Worm (Caenorhabditis elegans): Measurements from ENCODE around the gene C24H10.2.

The C24H10.2 gene

DNA sequence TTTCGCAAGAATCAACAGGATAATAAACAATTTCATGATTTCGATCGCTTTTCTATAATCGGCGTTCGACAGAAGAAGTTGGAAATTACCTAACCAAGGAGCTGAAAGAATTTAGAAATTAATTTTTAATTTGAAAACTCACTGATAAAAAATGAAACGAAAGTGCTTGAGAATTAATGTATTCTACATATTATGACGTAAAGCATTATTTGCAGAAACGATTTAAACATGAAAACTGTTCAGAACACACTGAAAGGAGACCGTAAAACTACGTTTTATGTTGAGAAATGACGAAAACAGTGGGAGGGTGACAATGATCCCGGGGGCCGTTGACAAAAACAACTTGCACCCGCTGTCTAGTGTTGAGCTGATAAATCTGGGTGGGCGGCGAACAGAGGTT lies 26.7 kb upstream of the C24H10.2 start, which contains the start of gene ZC449.5:
Gene ZC449.5 (minus strand): TSS at position 101 of the 400 bp plus-strand sequence.
- TF ChIP-seq eor-1 (tag; optimal IDR thresholded peaks at IDR 0.05) (no peak), elt-2 (tag; optimal IDR thresholded peaks at IDR 0.05) (peak; percentile 23)

ce11 chrX:5038812-5039211 lies 25.6 kb upstream of the C24H10.2 start:
- TF ChIP-seq jun-1 (tag; optimal IDR thresholded peaks at IDR 0.05) (no peak), pqm-1 (tag; optimal IDR thresholded peaks at IDR 0.05) (no peak), egl-27 (tag; optimal IDR thresholded peaks at IDR 0.05) (no peak), egl-5 (tag; optimal IDR thresholded peaks at IDR 0.05) (no peak), fos-1 (tag; optimal IDR thresholded peaks at IDR 0.05) (no peak), elt-1 (tag; optimal IDR thresholded peaks at IDR 0.05) (no peak)

ce11 chrX:5040038-5040437 lies 24.4 kb upstream of the C24H10.2 start:
- TF ChIP-seq ceh-28 (tag; optimal IDR thresholded peaks at IDR 0.05) (no peak), unc-39 (tag; optimal IDR thresholded peaks at IDR 0.05) (no peak), pqm-1 (tag; optimal IDR thresholded peaks at IDR 0.05) (no peak), nfya-1 (tag; optimal IDR thresholded peaks at IDR 0.05; ENCODE audit: insufficient read depth) (no peak), egl-27 (tag; optimal IDR thresholded peaks at IDR 0.05) (no peak), mml-1 (tag; optimal IDR thresholded peaks at IDR 0.05) (no peak), nhr-76 (tag; optimal IDR thresholded peaks at IDR 0.05) (no peak), nhr-43 (tag; optimal IDR thresholded peaks at IDR 0.05; ENCODE audit: poor library complexity, severe bottlenecking) (no peak), unc-62 (GFP tag; optimal IDR thresholded peaks at IDR 0.05) (no peak), ama-1 (optimal IDR thresholded peaks at IDR 0.05) (no peak), lsy-12 (tag; optimal IDR thresholded peaks at IDR 0.05) (no peak)

- TF ChIP-seq nhr-23 (tag; optimal IDR thresholded peaks at IDR 0.05) (peak; percentile 45), ceh-9 (tag; optimal IDR thresholded peaks at IDR 0.05) (no peak)
These were observed 20.5 kb upstream of the C24H10.2 start, which contains the start of gene Y64H9A.2 for ce11 chrX:5043887-5044286. TSS of gene Y64H9A.2 (plus strand) at chrX:5043976.

ce11 chrX:5056199-5056598 lies 8.2 kb upstream of the C24H10.2 start:
- TF ChIP-seq nhr-43 (tag; optimal IDR thresholded peaks at IDR 0.05; ENCODE audit: poor library complexity, severe bottlenecking), result peak; percentile 28

ce11 chrX:5059163-5059562 lies 5.2 kb upstream of the C24H10.2 start, which contains the start of gene C24H10.4:
TSS of gene C24H10.4 (minus strand) at chrX:5059263.
- TF ChIP-seq fkh-10 (GFP tag; optimal IDR thresholded peaks at IDR 0.05) (no peak), sea-2 (GFP tag; optimal IDR thresholded peaks at IDR 0.05) (no peak), fos-1 (tag; optimal IDR thresholded peaks at IDR 0.05) (no peak), elt-1 (tag; optimal IDR thresholded peaks at IDR 0.05) (no peak), skn-1 (tag; optimal IDR thresholded peaks at IDR 0.05) (no peak), ama-1 (optimal IDR thresholded peaks at IDR 0.05) (no peak), ZK546.5 (tag; optimal IDR thresholded peaks at IDR 0.05) (no peak), unc-62 (GFP tag; optimal IDR thresholded peaks at IDR 0.05) (no peak), nhr-77 (tag; optimal IDR thresholded peaks at IDR 0.05) (no peak), lsy-12 (tag; optimal IDR thresholded peaks at IDR 0.05) (no peak), pqm-1 (tag; optimal IDR thresholded peaks at IDR 0.05) (no peak), aly-2 (tag; optimal IDR thresholded peaks at IDR 0.05) (no peak), daf-12 (tag; optimal IDR thresholded peaks at IDR 0.05) (no peak), nhr-28 (tag; optimal IDR thresholded peaks at IDR 0.05) (no peak), ceh-9 (tag; optimal IDR thresholded peaks at IDR 0.05) (no peak), elt-3 (tag; optimal IDR thresholded peaks at IDR 0.05) (no peak)

- TF ChIP-seq nhr-67 (tag; optimal IDR thresholded peaks at IDR 0.05) (no peak), nhr-25 (tag; optimal IDR thresholded peaks at IDR 0.05) (peak; percentile 59), elt-3 (tag; optimal IDR thresholded peaks at IDR 0.05) (peak in 1 of 3 experiments; percentile 26)
These were observed 3.6 kb upstream of the C24H10.2 start, which contains the start of gene C24H10.3 for ce11 chrX:5060756-5061155. TSS of gene C24H10.3 (plus strand) at chrX:5061056.
